Worm (Caenorhabditis elegans): ENCODE results near the gene F38E9.1.

- no peak for TF ChIP-seq ceh-16 (tag; optimal IDR thresholded peaks at IDR 0.05)
- no peak for TF ChIP-seq elt-1 (tag; optimal IDR thresholded peaks at IDR 0.05)
- no peak for TF ChIP-seq blmp-1 (tag; optimal IDR thresholded peaks at IDR 0.05; ENCODE audit: insufficient read depth)
- TF ChIP-seq snpc-4 (tag; optimal IDR thresholded peaks at IDR 0.05), result no peak
- TF ChIP-seq ama-1 (optimal IDR thresholded peaks at IDR 0.05), result no peak
- no peak for TF ChIP-seq F13H6.1 (tag; optimal IDR thresholded peaks at IDR 0.05)
- TF ChIP-seq fos-1 (tag; optimal IDR thresholded peaks at IDR 0.05), result no peak
- no peak for TF ChIP-seq lin-13 (GFP tag; optimal IDR thresholded peaks at IDR 0.05)
- no peak for TF ChIP-seq unc-62 (GFP tag; optimal IDR thresholded peaks at IDR 0.05)
- no peak for TF ChIP-seq sem-4 (tag; optimal IDR thresholded peaks at IDR 0.05)
- no peak for TF ChIP-seq nhr-25 (tag; optimal IDR thresholded peaks at IDR 0.05)
- no peak for TF ChIP-seq lsy-2 (tag; optimal IDR thresholded peaks at IDR 0.05)
- TF ChIP-seq unc-39 (tag; optimal IDR thresholded peaks at IDR 0.05), result no peak
Measured at ce11 chrX:16518771-16519170, 47.9 kb downstream of the F38E9.1 start.

Measured in whole organism, L2 larva.